Worm (Caenorhabditis elegans): ENCODE results near the gene T01D3.1.

DNA sequence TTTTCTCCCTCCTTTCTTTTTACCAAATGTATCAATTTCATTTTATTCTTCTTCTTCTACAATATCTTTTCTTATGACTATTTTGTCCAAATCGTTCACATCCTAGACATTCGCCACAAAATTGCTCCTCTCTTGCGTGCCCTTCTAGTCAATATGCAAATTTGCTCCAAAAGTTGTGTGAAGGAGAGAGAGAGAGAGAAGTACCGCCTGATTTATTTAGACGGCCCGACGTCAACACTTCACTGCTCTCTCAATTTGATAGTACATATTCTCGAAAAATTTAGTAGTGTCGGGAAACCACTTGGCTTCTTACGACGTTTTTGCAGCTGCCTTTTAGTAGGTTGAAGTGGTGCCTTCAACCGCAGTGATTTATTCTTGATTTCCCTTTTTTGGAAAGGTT is 3.2 kb upstream of the T01D3.1 start:
- no peak for TF ChIP-seq unc-130 (GFP tag; optimal IDR thresholded peaks at IDR 0.05)
- TF ChIP-seq F22D6.2 (tag; optimal IDR thresholded peaks at IDR 0.05), result no peak
- TF ChIP-seq B0261.1 (tag; optimal IDR thresholded peaks at IDR 0.05), result no peak
- TF ChIP-seq tbp1 (GFP tag; optimal IDR thresholded peaks at IDR 0.05), result no peak
- no peak for TF ChIP-seq T26A5.8 (tag; optimal IDR thresholded peaks at IDR 0.05)
- no peak for TF ChIP-seq athp-1 (tag; optimal IDR thresholded peaks at IDR 0.05)
- no peak for TF ChIP-seq let-526 (GFP tag; IDR thresholded peaks at IDR 0.05)
- TF ChIP-seq hrde-1 (tag; optimal IDR thresholded peaks at IDR 0.05; ENCODE audit: borderline replicate concordance), result no peak
- no peak for TF ChIP-seq efl-1 (GFP tag; optimal IDR thresholded peaks at IDR 0.05)
- no peak for TF ChIP-seq ets-4 (GFP tag; optimal IDR thresholded peaks at IDR 0.05)

All from whole organism, young adult.